Worm (Caenorhabditis elegans): ENCODE measurements around the gene Y45F10D.15.

Gene Y45F10D.15

DNA sequence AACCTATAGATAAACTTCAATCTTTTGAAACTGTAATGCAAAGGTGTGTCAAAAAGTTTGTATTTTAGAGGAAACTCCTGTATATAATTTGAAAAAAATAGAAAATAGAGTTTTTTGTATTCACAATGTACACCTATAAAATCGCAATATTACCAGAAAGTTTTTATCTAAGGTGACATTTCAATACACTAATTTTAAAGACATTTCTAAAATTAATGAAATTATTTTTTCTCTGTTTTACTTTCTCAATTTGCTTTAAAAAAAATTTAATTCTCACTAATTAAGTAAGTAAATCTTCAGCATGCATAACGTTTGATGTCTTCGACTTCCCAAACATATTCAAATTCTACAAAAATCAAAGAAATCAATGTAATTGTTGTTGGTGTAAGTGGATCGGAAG lies 6.8 kb upstream of the Y45F10D.15 start, which contains the start of gene rga-5:
Gene rga-5, plus strand, starts transcription at position 301 of the 400 bp plus-strand sequence.
- TF ChIP-seq hlh-8 (tag; optimal IDR thresholded peaks at IDR 0.05) = no peak
- no peak for TF ChIP-seq nfya-1 (tag; optimal IDR thresholded peaks at IDR 0.05)
- TF ChIP-seq ceh-34 (tag; optimal IDR thresholded peaks at IDR 0.05) = no peak
- TF ChIP-seq ztf-16 (tag; optimal IDR thresholded peaks at IDR 0.05) = no peak
- TF ChIP-seq Y22D7AL.16 (tag; optimal IDR thresholded peaks at IDR 0.05) = no peak
- TF ChIP-seq mec-3 (tag; optimal IDR thresholded peaks at IDR 0.05; ENCODE audit: borderline replicate concordance) = no peak
- no peak for TF ChIP-seq C08G9.2 (tag; optimal IDR thresholded peaks at IDR 0.05)
- TF ChIP-seq ref-2 (tag; optimal IDR thresholded peaks at IDR 0.05) = no peak
- TF ChIP-seq unc-42 (tag; optimal IDR thresholded peaks at IDR 0.05) = no peak
- TF ChIP-seq hlh-30 (tag; optimal IDR thresholded peaks at IDR 0.05; ENCODE audit: insufficient read depth) = no peak
- TF ChIP-seq pha-2 (tag; optimal IDR thresholded peaks at IDR 0.05) = no peak

DNA sequence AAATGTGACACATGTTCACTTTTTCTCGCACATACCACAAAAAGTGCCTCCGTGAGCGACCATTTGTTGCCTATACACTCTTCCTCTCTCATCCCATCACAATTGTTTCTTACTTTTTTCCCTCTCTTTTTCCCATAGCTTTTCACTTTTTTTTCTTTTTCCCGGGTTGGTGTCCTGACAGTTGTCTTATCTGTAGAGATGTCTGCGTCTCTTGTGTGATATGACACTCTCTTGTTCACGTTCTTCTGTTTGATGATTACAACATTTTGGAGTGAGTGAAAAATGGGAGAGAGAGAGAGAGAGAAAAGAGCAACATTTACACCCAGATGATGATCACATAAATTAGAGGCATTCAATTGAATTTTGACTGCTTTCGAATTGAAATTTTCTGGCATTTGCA lies 5.6 kb upstream of the Y45F10D.15 start:
- no peak for TF ChIP-seq ceh-34 (tag; optimal IDR thresholded peaks at IDR 0.05)
- no peak for TF ChIP-seq tbx-7 (tag; optimal IDR thresholded peaks at IDR 0.05)
- TF ChIP-seq rnt-1 (tag; optimal IDR thresholded peaks at IDR 0.05) = peak; percentile 19
- peak; percentile 82 for TF ChIP-seq ceh-18 (tag; optimal IDR thresholded peaks at IDR 0.05)
- TF ChIP-seq elt-2 (tag; optimal IDR thresholded peaks at IDR 0.05) = peak; percentile 39
- peak; percentile 50 for TF ChIP-seq nfya-1 (tag; optimal IDR thresholded peaks at IDR 0.05)
- TF ChIP-seq unc-55 (GFP tag; optimal IDR thresholded peaks at IDR 0.05) = peak; percentile 84

DNA sequence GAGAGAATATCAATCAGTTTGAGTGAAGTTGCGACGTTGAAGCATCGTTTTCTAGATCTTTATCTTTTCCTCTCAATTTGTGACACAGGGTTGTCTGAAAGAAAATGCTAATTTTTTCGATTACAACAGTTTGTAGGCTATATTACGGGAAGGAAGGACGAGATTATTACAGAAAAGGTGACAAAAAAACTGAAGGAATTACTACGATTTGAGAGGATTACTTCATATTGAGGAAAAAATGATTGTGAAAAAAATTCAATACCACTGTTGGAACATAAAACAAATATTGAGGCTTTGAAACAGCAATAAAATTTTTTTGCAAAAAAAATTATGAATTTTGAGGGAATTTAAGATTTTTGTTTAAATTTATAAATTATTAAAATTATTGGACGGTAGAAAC lies 13.0 kb downstream of the Y45F10D.15 start, which contains the start of gene Y45F10D.14:
Gene Y45F10D.14, minus strand, starts transcription at position 101 of the 400 bp plus-strand sequence.
- TF ChIP-seq nhr-11 (tag; optimal IDR thresholded peaks at IDR 0.05) = no peak

DNA sequence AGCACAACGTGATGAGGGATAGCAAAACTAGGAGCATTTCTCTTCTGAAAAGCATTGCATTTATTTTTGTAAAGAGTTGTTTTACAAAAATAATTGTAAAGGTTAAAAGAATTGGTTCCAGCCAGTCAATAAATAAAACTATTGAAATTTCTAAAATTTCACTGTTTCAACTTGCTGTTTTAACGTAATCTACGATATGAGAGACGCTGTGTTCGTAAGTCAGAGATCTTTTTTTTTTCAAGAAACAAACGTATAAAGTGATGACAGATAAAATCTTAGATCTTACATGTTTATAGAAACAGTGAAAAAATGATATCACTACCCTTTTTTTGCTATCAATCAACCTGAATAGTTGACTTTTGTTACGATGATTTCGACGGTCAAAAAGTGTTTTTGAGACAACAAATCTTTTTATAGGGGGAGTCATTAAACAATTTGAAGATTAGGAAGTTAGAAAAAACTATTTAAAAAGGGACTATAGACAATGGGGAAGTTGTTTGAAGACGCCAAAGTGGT lies 22.8 kb downstream of the Y45F10D.15 start, which contains the start of gene Y45F10D.6:
Gene Y45F10D.6, minus strand, starts transcription at position 51 of the 516 bp plus-strand sequence.
- no peak for TF ChIP-seq hlh-8 (tag; optimal IDR thresholded peaks at IDR 0.05)
- no peak for TF ChIP-seq ceh-45 (GFP tag; IDR thresholded peaks at IDR 0.05)
- TF ChIP-seq ceh-6 (GFP tag; optimal IDR thresholded peaks at IDR 0.05) = no peak
- TF ChIP-seq T23F11.4 (GFP tag; optimal IDR thresholded peaks at IDR 0.05) = no peak
- TF ChIP-seq pros-1 (tag; optimal IDR thresholded peaks at IDR 0.05) = no peak
- no peak for TF ChIP-seq pha-2 (tag; optimal IDR thresholded peaks at IDR 0.05)
- no peak for TF ChIP-seq npax-4 (tag; optimal IDR thresholded peaks at IDR 0.05)
- TF ChIP-seq ets-4 (tag; optimal IDR thresholded peaks at IDR 0.05) = no peak
- TF ChIP-seq K09A11.1 (tag; optimal IDR thresholded peaks at IDR 0.05; ENCODE audit: insufficient read depth) = no peak
- TF ChIP-seq gmeb-2 (tag; optimal IDR thresholded peaks at IDR 0.05) = no peak
- TF ChIP-seq unc-42 (tag; optimal IDR thresholded peaks at IDR 0.05) = no peak
- TF ChIP-seq sox-4 (tag; optimal IDR thresholded peaks at IDR 0.05) = no peak
- TF ChIP-seq elt-2 (tag; optimal IDR thresholded peaks at IDR 0.05) = no peak
- no peak for TF ChIP-seq ceh-24 (tag; optimal IDR thresholded peaks at IDR 0.05)
- no peak for TF ChIP-seq syd-9 (tag; optimal IDR thresholded peaks at IDR 0.05)
- TF ChIP-seq pax-1 (tag; optimal IDR thresholded peaks at IDR 0.05) = no peak
- no peak for TF ChIP-seq lin-11 (tag; optimal IDR thresholded peaks at IDR 0.05)
- TF ChIP-seq sdc-2 (tag; optimal IDR thresholded peaks at IDR 0.05) = no peak
- no peak for TF ChIP-seq fkh-6 (tag; optimal IDR thresholded peaks at IDR 0.05)
- TF ChIP-seq C08G9.2 (tag; optimal IDR thresholded peaks at IDR 0.05) = no peak

DNA sequence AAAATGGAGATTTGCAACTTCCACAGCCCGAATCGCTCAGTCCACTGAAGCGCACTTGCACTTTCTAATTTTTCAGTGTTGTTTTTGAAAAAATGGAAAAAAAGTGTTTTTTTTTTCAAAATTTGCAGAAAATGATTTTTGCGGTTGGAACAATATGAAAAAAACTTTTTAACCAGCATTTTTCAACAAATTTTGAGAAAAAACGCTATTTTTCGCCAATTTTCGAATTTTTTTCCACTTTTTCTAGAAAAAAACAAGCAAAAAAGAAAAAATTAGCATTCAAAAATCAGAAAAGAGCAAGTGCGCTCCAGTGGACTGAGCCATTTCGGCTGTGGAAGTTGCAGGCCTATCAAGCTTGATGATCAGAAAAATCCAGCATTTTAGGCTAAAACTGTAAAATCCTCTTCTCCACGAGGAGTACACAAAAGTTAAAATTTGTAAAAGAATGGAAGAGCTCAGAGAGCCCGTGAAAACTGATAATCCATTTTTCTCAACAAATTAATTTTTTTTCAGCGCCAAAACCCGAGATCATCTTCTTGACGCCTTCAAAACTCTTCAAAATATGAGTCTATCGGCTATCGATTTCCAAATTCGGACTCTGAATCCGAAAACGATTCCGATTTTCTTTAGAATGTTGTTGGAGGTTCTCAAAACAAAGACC lies 25.4 kb downstream of the Y45F10D.15 start:
- no peak for TF ChIP-seq rnt-1 (tag; optimal IDR thresholded peaks at IDR 0.05)
- no peak for TF ChIP-seq dmd-4 (tag; optimal IDR thresholded peaks at IDR 0.05; ENCODE audit: borderline replicate concordance)
- no peak for TF ChIP-seq madf-2 (tag; optimal IDR thresholded peaks at IDR 0.05)
- TF ChIP-seq hlh-8 (tag; optimal IDR thresholded peaks at IDR 0.05) = no peak
- no peak for TF ChIP-seq ttx-3 (tag; optimal IDR thresholded peaks at IDR 0.05)
- no peak for TF ChIP-seq ceh-24 (tag; optimal IDR thresholded peaks at IDR 0.05)
- TF ChIP-seq ahr-1 (tag; optimal IDR thresholded peaks at IDR 0.05) = no peak
- no peak for TF ChIP-seq gmeb-2 (tag; optimal IDR thresholded peaks at IDR 0.05)
- TF ChIP-seq unc-55 (GFP tag; optimal IDR thresholded peaks at IDR 0.05) = no peak
- TF ChIP-seq sox-4 (tag; optimal IDR thresholded peaks at IDR 0.05) = no peak
- no peak for TF ChIP-seq elt-4 (tag; optimal IDR thresholded peaks at IDR 0.05)
- TF ChIP-seq ceh-18 (tag; optimal IDR thresholded peaks at IDR 0.05) = no peak
- TF ChIP-seq unc-42 (tag; optimal IDR thresholded peaks at IDR 0.05) = no peak
- no peak for TF ChIP-seq fkh-6 (tag; optimal IDR thresholded peaks at IDR 0.05)
- no peak for TF ChIP-seq sox-2 (GFP tag; IDR thresholded peaks at IDR 0.05)
